Worm (Caenorhabditis elegans) whole organism, L2 larva: Measurements from ENCODE around the gene ugt-40.

ENCODE experiments used
- F13H6.1 ChIP-seq: sonication (generic microtip); optimal IDR thresholded peaks from 2 replicates; lab custom pipeline; 2016; ENCODE audit warnings: missing genetic modification characterization, missing compliant biosample characterization
- R02D3.7 ChIP-seq: fragments of 150-350 bp; optimal IDR thresholded peaks from 2 replicates; lab custom pipeline; 2014; ENCODE audit warnings: missing biosample characterization, missing genetic modification characterization
- aly-2 ChIP-seq: fragments of 150-350 bp; optimal IDR thresholded peaks from 2 replicates; lab custom pipeline; 2014; ENCODE audit warnings: missing biosample characterization, missing genetic modification characterization
- ama-1 ChIP-seq: fragments of 150-350 bp; optimal IDR thresholded peaks from 2 replicates; lab custom pipeline; 2018; ENCODE audit warnings: inconsistent platforms
- blmp-1 ChIP-seq: sonication (generic microtip); optimal IDR thresholded peaks from 2 replicates; lab custom pipeline; 2017; ENCODE audit warnings: missing genetic modification characterization, mild to moderate bottlenecking, missing compliant biosample characterization, antibody characterized with exemption, moderate library complexity; ENCODE audit not compliant: insufficient read depth
- ceh-16 ChIP-seq: fragments of 150-350 bp; optimal IDR thresholded peaks from 2 replicates; lab custom pipeline; 2014; ENCODE audit warnings: missing biosample characterization, missing genetic modification characterization
- ceh-82 ChIP-seq: fragments of 150-350 bp; optimal IDR thresholded peaks from 2 replicates; lab custom pipeline; 2014; ENCODE audit warnings: missing biosample characterization, missing genetic modification characterization
- crh-2 ChIP-seq: sonication (generic microtip); optimal IDR thresholded peaks from 2 replicates; lab custom pipeline; 2017; ENCODE audit warnings: missing biosample characterization, missing genetic modification characterization
- dmd-4 ChIP-seq: sonication (generic microtip); optimal IDR thresholded peaks from 2 replicates; lab custom pipeline; 2017; ENCODE audit warnings: missing biosample characterization, missing genetic modification characterization
- egl-27 ChIP-seq: sonication (generic microtip); optimal IDR thresholded peaks from 3 replicates; lab custom pipeline; 2017; ENCODE audit warnings: missing biosample characterization, missing genetic modification reagents, missing genetic modification characterization
- fos-1 ChIP-seq: fragments of 150-350 bp; optimal IDR thresholded peaks from 2 replicates; lab custom pipeline; 2014; ENCODE audit warnings: missing biosample characterization, missing genetic modification characterization
- lin-11 ChIP-seq: fragments of 150-350 bp; sonication (generic microtip); optimal IDR thresholded peaks from 2 replicates; lab custom pipeline; 2014; ENCODE audit warnings: missing biosample characterization, missing genetic modification characterization, inconsistent platforms, mixed read lengths
- lin-39 ChIP-seq: fragments of 150-350 bp; optimal IDR thresholded peaks from 2 replicates; lab custom pipeline; 2014; ENCODE audit warnings: missing biosample characterization, missing genetic modification reagents, missing genetic modification characterization
- lsy-2 ChIP-seq, 2 experiments: fragments of 150-350 bp in 1 of 2; sonication (generic microtip) in 1 of 2; optimal IDR thresholded peaks; 2 replicates each; lab custom pipeline; 2014 to 2017; ENCODE audit warnings: missing biosample characterization in 2 of 2, missing genetic modification characterization in 2 of 2
- mab-5 ChIP-seq: fragments of 150-350 bp; optimal IDR thresholded peaks from 2 replicates; lab custom pipeline; 2014; ENCODE audit warnings: missing biosample characterization, missing genetic modification characterization
- mbf-1 ChIP-seq: sonication (generic microtip); optimal IDR thresholded peaks from 2 replicates; lab custom pipeline; 2017; ENCODE audit warnings: missing biosample characterization, missing genetic modification characterization
- mdl-1 ChIP-seq, 2 experiments: fragments of 150-350 bp in 1 of 2; sonication (generic microtip) in 1 of 2; optimal IDR thresholded peaks; 2 replicates each; lab custom pipeline; 2017; ENCODE audit warnings: missing biosample characterization in 2 of 2, missing genetic modification characterization in 2 of 2
- nhr-11 ChIP-seq: fragments of 150-350 bp; optimal IDR thresholded peaks from 2 replicates; lab custom pipeline; 2014; ENCODE audit warnings: missing biosample characterization, missing genetic modification characterization
- nhr-129 ChIP-seq: fragments of 150-350 bp; optimal IDR thresholded peaks from 2 replicates; lab custom pipeline; 2014; ENCODE audit warnings: missing biosample characterization, missing genetic modification characterization
- nhr-23 ChIP-seq: fragments of 150-350 bp; optimal IDR thresholded peaks from 2 replicates; lab custom pipeline; 2014; ENCODE audit warnings: missing biosample characterization, missing genetic modification reagents, missing genetic modification characterization
- nhr-237 ChIP-seq: fragments of 150-350 bp; optimal IDR thresholded peaks from 2 replicates; lab custom pipeline; 2014; ENCODE audit warnings: missing biosample characterization, missing genetic modification characterization
- nhr-25 ChIP-seq: fragments of 150-350 bp; sonication (generic microtip); optimal IDR thresholded peaks from 3 replicates; lab custom pipeline; 2014; ENCODE audit warnings: missing biosample characterization, missing genetic modification characterization
- nhr-6 ChIP-seq: fragments of 150-350 bp; optimal IDR thresholded peaks from 2 replicates; lab custom pipeline; 2014; ENCODE audit warnings: missing biosample characterization, missing genetic modification characterization
- nhr-77 ChIP-seq: fragments of 150-350 bp; optimal IDR thresholded peaks from 2 replicates; lab custom pipeline; 2014; ENCODE audit warnings: missing biosample characterization, missing genetic modification characterization
- peb-1 ChIP-seq: fragments of 150-350 bp; optimal IDR thresholded peaks from 2 replicates; lab custom pipeline; 2014; ENCODE audit warnings: missing biosample characterization, missing genetic modification characterization
- sma-3 ChIP-seq: sonication (generic microtip); optimal IDR thresholded peaks from 2 replicates; lab custom pipeline; 2016; ENCODE audit warnings: missing genetic modification reagents, missing genetic modification characterization, missing compliant biosample characterization
- sma-9 ChIP-seq, 2 experiments: fragments of 150-350 bp in 1 of 2; sonication (generic microtip) in 1 of 2; optimal IDR thresholded peaks; 2 replicates each; lab custom pipeline; 2014 to 2016; ENCODE audit warnings: missing genetic modification characterization in 2 of 2, mild to moderate bottlenecking in 1 of 2, missing biosample characterization in 1 of 2, missing compliant biosample characterization in 1 of 2, missing genetic modification reagents in 1 of 2, moderate library complexity in 1 of 2
- snpc-4 ChIP-seq: fragments of 150-350 bp; optimal IDR thresholded peaks from 2 replicates; lab custom pipeline; 2014; ENCODE audit warnings: missing biosample characterization, missing genetic modification characterization
- unc-39 ChIP-seq: fragments of 150-350 bp; optimal IDR thresholded peaks from 2 replicates; lab custom pipeline; 2014; ENCODE audit warnings: missing biosample characterization, missing genetic modification characterization
- unc-55 ChIP-seq: fragments of 150-350 bp; sonication (generic microtip); optimal IDR thresholded peaks from 3 replicates; lab custom pipeline; 2014; ENCODE audit warnings: missing biosample characterization, missing genetic modification reagents, missing genetic modification characterization
- zag-1 ChIP-seq: fragments of 150-350 bp; optimal IDR thresholded peaks from 2 replicates; lab custom pipeline; 2014; ENCODE audit warnings: missing biosample characterization, missing genetic modification characterization
- ztf-4 ChIP-seq: fragments of 150-350 bp; optimal IDR thresholded peaks from 2 replicates; lab custom pipeline; 2014; ENCODE audit warnings: missing biosample characterization, missing genetic modification characterization

ugt-40 gene

DNA sequence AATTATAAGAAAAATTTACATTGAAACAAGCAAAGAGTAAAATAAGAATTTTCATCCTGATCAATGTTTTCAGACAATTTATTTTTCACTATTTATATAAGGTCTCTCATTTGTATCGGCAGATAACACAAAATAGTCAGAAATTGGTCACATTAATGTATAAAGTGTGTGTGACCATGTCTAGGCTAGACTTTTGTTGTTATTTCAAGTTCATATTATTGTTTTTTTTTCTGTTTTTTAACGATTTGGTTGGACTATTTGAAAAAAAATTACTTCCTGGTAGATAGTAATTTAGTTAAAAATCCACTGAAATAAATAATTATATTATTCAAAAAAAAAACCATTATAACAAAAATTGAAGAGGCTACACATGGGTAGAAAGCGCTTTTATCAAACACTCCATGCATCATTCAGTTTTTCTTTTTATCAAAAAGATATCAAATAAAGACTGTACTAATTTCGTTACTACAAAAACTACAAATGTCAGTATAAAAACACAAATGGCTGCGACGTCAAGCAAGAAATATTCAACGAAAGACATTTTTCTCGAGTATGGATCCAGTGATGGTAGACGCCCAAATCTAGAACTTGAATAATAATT, 3.6 kb upstream of the ugt-40 start, which contains the start of gene ugt-37:
Gene ugt-37 (minus strand): TSS at position 69 of the 601 bp plus-strand sequence.
- TF ChIP-seq snpc-4 (tag; lab: Kevin White, UChicago) (no peak), nhr-6 (no peak), blmp-1 (tag; lab: Kevin White, UChicago) (no peak), nhr-129 (no peak), nhr-23 (tag; lab: Kevin White, UChicago) (no peak), ceh-16 (tag; lab: Kevin White, UChicago) (no peak)

DNA sequence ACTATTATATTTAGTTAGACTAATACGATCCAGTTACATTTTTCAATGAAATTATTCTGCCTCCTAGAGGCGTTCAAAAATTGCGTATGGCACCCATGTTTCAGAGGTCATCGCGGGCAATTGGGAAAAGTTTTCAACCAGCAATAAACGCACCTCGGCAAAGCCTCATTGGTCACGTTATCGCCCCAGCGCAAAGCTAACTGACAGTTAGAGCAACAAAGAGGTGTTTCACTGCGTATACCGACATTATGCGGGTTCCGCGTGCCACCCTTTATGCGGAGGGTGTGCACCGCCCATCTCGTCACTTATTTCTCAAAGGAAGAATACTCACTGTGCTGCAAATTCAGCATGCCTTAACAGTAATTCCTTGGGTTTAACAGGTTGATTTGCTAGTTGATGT, 897 bp upstream of the ugt-40 start:
- TF ChIP-seq fos-1 (peak; percentile 11), crh-2 (tag; lab: Kevin White, UChicago) (no peak), snpc-4 (tag; lab: Kevin White, UChicago) (peak; percentile 87)
- TF ChIP-seq, all 48 proteins: peak for 2

DNA sequence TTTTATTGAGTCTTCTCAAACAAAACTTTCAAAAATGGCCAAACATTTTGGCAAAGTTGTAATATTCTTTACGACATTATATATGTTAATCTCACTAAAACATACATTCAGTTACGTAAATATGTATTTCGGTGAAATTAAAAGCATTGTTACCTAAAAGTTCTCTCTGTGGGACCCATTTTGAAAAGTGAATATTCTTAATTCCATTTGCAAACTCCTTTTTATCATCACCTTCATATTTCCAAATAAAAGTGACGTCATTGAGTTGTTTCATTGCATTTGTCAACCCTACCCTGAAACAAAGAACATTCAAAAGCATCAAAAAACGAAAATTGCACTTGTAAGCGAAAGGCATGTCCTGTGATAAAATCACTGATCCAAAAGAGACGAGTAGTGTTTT, 1.4 kb downstream of the ugt-40 start:
- TF ChIP-seq nhr-25, result no peak
- no peak for TF ChIP-seq dmd-4 (tag; lab: Kevin White, UChicago)
- TF ChIP-seq egl-27 (tag; lab: Kevin White, UChicago), result no peak
- TF ChIP-seq sma-9 (GFP tag; optimal IDR thresholded peaks at IDR 0.05; lab: Kevin White, UChicago), result peak; percentile 24
- no peak for TF ChIP-seq sma-9 (tag; optimal IDR thresholded peaks at IDR 0.05; lab: Kevin White, UChicago)
- no peak for TF ChIP-seq nhr-77 (tag; lab: Kevin White, UChicago)

DNA sequence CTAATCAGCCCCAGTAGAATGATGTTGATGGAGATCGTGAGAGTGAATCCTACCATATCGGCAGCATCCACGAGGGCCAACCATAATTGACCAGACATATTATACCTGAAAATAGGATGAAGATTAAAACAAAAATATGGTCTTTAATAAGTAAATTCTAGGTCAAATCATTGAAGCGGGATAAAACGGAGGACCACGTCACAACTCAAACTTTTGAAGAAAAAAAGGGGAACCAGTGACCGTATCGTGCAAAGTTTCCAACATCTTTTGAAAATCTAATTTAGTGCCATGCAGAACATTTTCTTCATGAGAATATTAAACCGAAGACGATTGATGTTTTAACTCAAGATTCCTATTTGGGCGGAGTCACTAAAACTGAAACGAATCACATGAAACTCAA, 3.4 kb downstream of the ugt-40 start, which contains the start of gene str-112:
Gene str-112 (minus strand): TSS at position 101 of the 400 bp plus-strand sequence.
- TF ChIP-seq zag-1, result no peak

DNA sequence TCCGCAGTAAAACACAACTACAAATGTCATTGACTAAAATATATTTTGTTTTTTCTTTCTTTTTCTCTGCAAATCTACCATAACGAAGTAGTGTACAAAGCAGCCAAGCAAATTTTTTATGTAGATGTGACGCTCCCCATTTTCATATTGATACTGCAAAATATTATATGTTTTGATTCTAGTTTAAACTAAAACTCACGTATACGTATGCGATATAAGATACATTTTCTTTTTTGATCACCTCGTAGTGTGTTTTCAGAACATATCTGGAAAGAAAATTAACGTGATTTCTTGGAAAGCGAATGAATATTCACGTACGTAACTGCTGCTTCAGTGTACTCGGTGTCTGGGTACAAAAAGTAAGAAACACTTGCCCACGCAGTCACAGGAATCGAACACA, 4.9 kb downstream of the ugt-40 start:
- TF ChIP-seq unc-39 (tag; lab: Kevin White, UChicago) (no peak), ceh-16 (tag; lab: Kevin White, UChicago) (no peak), ceh-82 (no peak), ama-1 (lab: Kevin White, UChicago) (no peak), F13H6.1 (tag; lab: Kevin White, UChicago) (no peak), lin-11 (tag; lab: Kevin White, UChicago) (no peak), lin-39 (tag; lab: Kevin White, UChicago) (no peak), snpc-4 (tag; lab: Kevin White, UChicago) (no peak), mab-5 (tag; lab: Kevin White, UChicago) (no peak)

DNA sequence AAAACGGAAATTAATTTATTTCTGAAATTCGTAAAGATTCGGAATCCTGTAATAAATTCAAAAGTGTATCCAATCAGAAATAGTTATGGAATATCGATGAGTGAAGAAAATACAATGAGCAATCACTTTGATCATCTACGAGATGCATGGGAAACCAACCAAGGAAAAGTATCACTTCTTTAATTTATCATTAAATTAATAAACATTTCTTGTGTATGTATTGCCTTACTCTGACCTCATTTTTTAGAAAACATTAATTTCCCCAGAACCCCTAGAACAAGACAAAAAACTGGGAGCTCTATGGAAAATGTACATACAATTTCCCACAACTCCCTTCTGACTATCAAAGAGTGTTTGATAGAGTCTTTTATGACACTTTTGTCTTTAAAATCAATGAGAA, 7.8 kb downstream of the ugt-40 start, which contains the start of gene F10D2.16:
Gene F10D2.16 (plus strand): TSS at position 301 of the 400 bp plus-strand sequence.
- TF ChIP-seq peb-1 (tag; lab: Kevin White, UChicago) (no peak), lin-11 (tag; lab: Kevin White, UChicago) (no peak), ztf-4 (tag; lab: Kevin White, UChicago) (no peak), dmd-4 (tag; lab: Kevin White, UChicago) (no peak), aly-2 (tag; lab: Kevin White, UChicago) (no peak), nhr-237 (tag; lab: Kevin White, UChicago) (no peak), lsy-2 (tag; optimal IDR thresholded peaks at IDR 0.05; lab: Kevin White, UChicago) (no peak), mbf-1 (no peak), sma-9 (GFP tag; optimal IDR thresholded peaks at IDR 0.05; lab: Kevin White, UChicago) (no peak), sma-9 (tag; optimal IDR thresholded peaks at IDR 0.05; lab: Kevin White, UChicago) (no peak), nhr-25 (no peak)

DNA sequence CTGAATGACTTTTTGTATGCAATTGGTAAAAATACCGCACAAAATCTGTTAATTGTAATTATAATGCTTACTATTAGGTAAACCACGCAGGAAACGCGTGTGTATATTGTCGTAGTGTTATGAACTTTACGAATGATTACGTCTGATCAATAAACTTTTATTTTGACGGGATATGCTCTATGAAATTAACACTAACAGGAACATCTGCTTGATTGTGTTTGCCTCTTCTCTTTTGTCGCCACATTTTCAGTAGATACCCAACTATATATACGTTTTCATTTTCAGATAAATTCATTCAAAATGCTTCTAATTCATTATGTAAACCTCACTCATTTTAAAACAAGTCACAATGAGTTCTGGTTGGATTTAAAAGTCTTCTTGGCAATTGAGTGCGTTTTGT, 9.5 kb downstream of the ugt-40 start, which contains the start of gene sre-10:
Gene sre-10 (plus strand): TSS at position 301 of the 400 bp plus-strand sequence.
- no peak for TF ChIP-seq nhr-23 (tag; lab: Kevin White, UChicago)
- TF ChIP-seq unc-39 (tag; lab: Kevin White, UChicago), result no peak
- TF ChIP-seq nhr-11 (tag; lab: Kevin White, UChicago), result no peak
- TF ChIP-seq mdl-1 (tag; optimal IDR thresholded peaks at IDR 0.05; lab: Kevin White, UChicago), result no peak
- TF ChIP-seq peb-1 (tag; lab: Kevin White, UChicago), result no peak
- no peak for TF ChIP-seq sma-3 (GFP tag; lab: Kevin White, UChicago)
- no peak for TF ChIP-seq unc-55
- no peak for TF ChIP-seq mbf-1
- no peak for TF ChIP-seq dmd-4 (tag; lab: Kevin White, UChicago)
- no peak for TF ChIP-seq nhr-6
- no peak for TF ChIP-seq R02D3.7
- no peak for TF ChIP-seq snpc-4 (tag; lab: Kevin White, UChicago)
- TF ChIP-seq zag-1, result no peak
- TF ChIP-seq sma-9 (GFP tag; optimal IDR thresholded peaks at IDR 0.05; lab: Kevin White, UChicago), result no peak
- TF ChIP-seq sma-9 (tag; optimal IDR thresholded peaks at IDR 0.05; lab: Kevin White, UChicago), result no peak
